Fruit fly (Drosophila melanogaster) whole organism, embryonic: ENCODE data around the gene CG31897.
A peak's percentile ranks its signal among the peaks of the same experiment; 100 is the strongest.

Experiments
- ATbp ChIP-seq: fragments of 200-800 bp; sonication (Bioruptor generic); optimal IDR thresholded peaks from 2 replicates; lab custom pipeline; 2017; ENCODE audit warnings: missing biosample characterization, mild to moderate bottlenecking, missing genetic modification characterization, missing genetic modification reagents
- Asciz ChIP-seq: fragments of 200-800 bp; sonication (Bioruptor generic); optimal IDR thresholded peaks from 2 replicates; lab custom pipeline; 2017; ENCODE audit warnings: missing biosample characterization, mild to moderate bottlenecking, missing genetic modification characterization, missing genetic modification reagents
- B-H2 ChIP-seq: fragments of 200-800 bp; sonication (Bioruptor generic); optimal IDR thresholded peaks from 2 replicates; lab custom pipeline; 2018; ENCODE audit warnings: missing biosample characterization, mild to moderate bottlenecking, missing genetic modification characterization
- CG10431 ChIP-seq: fragments of 200-800 bp; sonication (Bioruptor generic); optimal IDR thresholded peaks from 3 replicates; lab custom pipeline; 2018; ENCODE audit warnings: missing biosample characterization, mild to moderate bottlenecking, missing genetic modification characterization
- CG10654 ChIP-seq: fragments of 200-800 bp; sonication (Bioruptor generic); optimal IDR thresholded peaks from 2 replicates; lab custom pipeline; 2016; ENCODE audit warnings: missing biosample characterization, missing genetic modification characterization
- CG12155 ChIP-seq: fragments of 200-800 bp; sonication (Bioruptor generic); optimal IDR thresholded peaks from 3 replicates; lab custom pipeline; 2016; ENCODE audit warnings: missing biosample characterization, missing genetic modification characterization
- CG13287 ChIP-seq: fragments of 200-800 bp; sonication (Bioruptor generic); IDR thresholded peaks from 2 replicates; pipeline ENCODE4 v1.3.6; 2022; ENCODE audit warnings: missing biosample characterization, missing genetic modification characterization; ENCODE audit not compliant: partially characterized antibody
- CG13296 ChIP-seq: fragments of 200-800 bp; sonication (Bioruptor generic); optimal IDR thresholded peaks from 3 replicates; lab custom pipeline; 2018; ENCODE audit warnings: missing biosample characterization, mild to moderate bottlenecking, missing genetic modification characterization
- CG13424 ChIP-seq: fragments of 200-800 bp; sonication (Bioruptor generic); optimal IDR thresholded peaks from 2 replicates; lab custom pipeline; 2019; ENCODE audit warnings: missing biosample characterization, mild to moderate bottlenecking, missing genetic modification characterization, moderate library complexity
- CG1529 ChIP-seq: fragments of 200-800 bp; sonication (Bioruptor generic); optimal IDR thresholded peaks from 3 replicates; lab custom pipeline; 2018; ENCODE audit warnings: missing biosample characterization, missing genetic modification characterization
- CG1602 ChIP-seq: fragments of 200-800 bp; sonication (Bioruptor generic); optimal IDR thresholded peaks from 3 replicates; lab custom pipeline; 2016; ENCODE audit warnings: missing biosample characterization, missing genetic modification characterization
- CG17385 ChIP-seq: fragments of 200-800 bp; sonication (Bioruptor generic); optimal IDR thresholded peaks from 3 replicates; lab custom pipeline; 2018; ENCODE audit warnings: missing biosample characterization, mild to moderate bottlenecking, missing genetic modification characterization
- CG18619 ChIP-seq: fragments of 200-800 bp; sonication (Bioruptor generic); optimal IDR thresholded peaks from 3 replicates; lab custom pipeline; 2017; ENCODE audit warnings: missing biosample characterization, mild to moderate bottlenecking, missing genetic modification characterization
- CG18764 ChIP-seq: fragments of 200-800 bp; sonication (Bioruptor generic); optimal IDR thresholded peaks from 3 replicates; lab custom pipeline; 2016; ENCODE audit warnings: missing biosample characterization, missing genetic modification characterization
- CG2129 ChIP-seq: fragments of 200-800 bp; sonication (Bioruptor generic); IDR thresholded peaks from 2 replicates; pipeline ENCODE4 v1.3.6; 2022; ENCODE audit warnings: missing biosample characterization, missing genetic modification characterization; ENCODE audit not compliant: partially characterized antibody
- CG2875 ChIP-seq: fragments of 200-800 bp; sonication (Bioruptor generic); optimal IDR thresholded peaks from 2 replicates; lab custom pipeline; 2017; ENCODE audit warnings: missing biosample characterization, mild to moderate bottlenecking, missing genetic modification characterization, missing genetic modification reagents
- CG30403 ChIP-seq: fragments of 200-800 bp; sonication (Bioruptor generic); optimal IDR thresholded peaks from 3 replicates; lab custom pipeline; 2016; ENCODE audit warnings: missing biosample characterization, missing genetic modification characterization
- CG3838 ChIP-seq: fragments of 200-800 bp; sonication (Bioruptor generic); optimal IDR thresholded peaks from 3 replicates; lab custom pipeline; 2016; ENCODE audit warnings: missing biosample characterization, missing genetic modification characterization
- CG3847 ChIP-seq: fragments of 200-800 bp; sonication (Bioruptor generic); IDR thresholded peaks from 2 replicates; pipeline ENCODE4 v1.3.6; 2022; ENCODE audit warnings: missing biosample characterization, missing genetic modification characterization
- CG3995 ChIP-seq: fragments of 200-800 bp; sonication (Bioruptor generic); optimal IDR thresholded peaks from 3 replicates; lab custom pipeline; 2016; ENCODE audit warnings: missing biosample characterization, missing genetic modification characterization
- CG4404 ChIP-seq: fragments of 200-800 bp; sonication (Bioruptor generic); IDR thresholded peaks from 2 replicates; pipeline ENCODE4 v1.3.6; 2022; ENCODE audit warnings: missing biosample characterization, missing genetic modification characterization
- CG6813 ChIP-seq: fragments of 200-800 bp; sonication (Bioruptor generic); optimal IDR thresholded peaks from 2 replicates; lab custom pipeline; 2017; ENCODE audit warnings: missing biosample characterization, missing genetic modification characterization, mild to moderate bottlenecking, moderate library complexity, missing genetic modification reagents
- CG6854 ChIP-seq: fragments of 200-800 bp; sonication (Bioruptor generic); optimal IDR thresholded peaks from 3 replicates; lab custom pipeline; 2017; ENCODE audit warnings: missing biosample characterization, mild to moderate bottlenecking, missing genetic modification characterization
- CG7556 ChIP-seq: fragments of 200-800 bp; sonication (Bioruptor generic); optimal IDR thresholded peaks from 2 replicates; lab custom pipeline; 2017; ENCODE audit warnings: missing biosample characterization, mild to moderate bottlenecking, missing genetic modification characterization
- CG8089 ChIP-seq: fragments of 200-800 bp; sonication (Bioruptor generic); optimal IDR thresholded peaks from 3 replicates; lab custom pipeline; 2016; ENCODE audit warnings: missing biosample characterization, missing genetic modification characterization
- CG8359 ChIP-seq: fragments of 200-800 bp; sonication (Bioruptor generic); optimal IDR thresholded peaks from 2 replicates; lab custom pipeline; 2017; ENCODE audit warnings: missing biosample characterization, mild to moderate bottlenecking, missing genetic modification characterization, borderline replicate concordance
- Camta ChIP-seq: fragments of 200-800 bp; sonication (Bioruptor generic); optimal IDR thresholded peaks from 2 replicates; lab custom pipeline; 2016; ENCODE audit warnings: missing biosample characterization, missing genetic modification characterization
- Dbx ChIP-seq: fragments of 200-800 bp; sonication (Bioruptor generic); IDR thresholded peaks from 3 replicates; pipeline ENCODE4 v1.3.6; 2022; ENCODE audit warnings: missing biosample characterization, missing genetic modification characterization
- GATAe ChIP-seq: fragments of 200-800 bp; sonication (Bioruptor generic); conservative IDR thresholded peaks from 2 replicates; pipeline ENCODE4 v1.3.6; 2022; ENCODE audit warnings: missing biosample characterization, missing genetic modification characterization
- HLH4C ChIP-seq: fragments of 200-800 bp; sonication (Bioruptor generic); IDR thresholded peaks from 3 replicates; pipeline ENCODE4 v1.3.6; 2022; ENCODE audit warnings: missing biosample characterization, missing genetic modification characterization; ENCODE audit not compliant: partially characterized antibody
- Hmr ChIP-seq: fragments of 200-800 bp; sonication (Bioruptor generic); optimal IDR thresholded peaks from 3 replicates; lab custom pipeline; 2017; ENCODE audit warnings: mild to moderate bottlenecking, missing biosample characterization, missing genetic modification reagents, missing genetic modification characterization
- Hr78 ChIP-seq, 2 experiments: fragments of 200-800 bp in 1 of 2; fragments of >200 bp in 1 of 2; sonication (Bioruptor generic) in 1 of 2; optimal IDR thresholded peaks; 2 replicates each; lab custom pipeline; 2017 to 2019; ENCODE audit warnings: missing biosample characterization in 2 of 2, missing genetic modification characterization in 2 of 2, mild to moderate bottlenecking in 1 of 2, moderate library complexity in 1 of 2
- Opbp ChIP-seq: fragments of 200-800 bp; sonication (Bioruptor generic); IDR thresholded peaks from 3 replicates; pipeline ENCODE4 v1.3.6; 2022; ENCODE audit warnings: missing biosample characterization, missing genetic modification characterization; ENCODE audit not compliant: partially characterized antibody
- Pdp1 ChIP-seq, 2 experiments: fragments of 200-800 bp; sonication (Bioruptor generic); optimal IDR thresholded peaks; 3 replicates each; lab custom pipeline; 2016; ENCODE audit warnings: missing biosample characterization in 2 of 2, missing genetic modification characterization in 2 of 2, mild to moderate bottlenecking in 1 of 2, moderate library complexity in 1 of 2
- Scr ChIP-seq: fragments of 200-800 bp; sonication (Bioruptor generic); IDR thresholded peaks from 2 replicates; pipeline ENCODE4 v1.3.6; 2022; ENCODE audit warnings: missing biosample characterization, missing genetic modification characterization; ENCODE audit not compliant: partially characterized antibody
- cad ChIP-seq: fragments of >200 bp; optimal IDR thresholded peaks from 2 replicates; lab custom pipeline; 2017; ENCODE audit warnings: missing biosample characterization, missing genetic modification characterization
- chif ChIP-seq, 2 experiments: fragments of 200-800 bp; sonication (Bioruptor generic); optimal IDR thresholded peaks; 3 replicates each; lab custom pipeline; 2016; ENCODE audit warnings: missing biosample characterization in 2 of 2, missing genetic modification characterization in 2 of 2
- cwo ChIP-seq: fragments of 200-800 bp; sonication (Bioruptor generic); optimal IDR thresholded peaks from 3 replicates; lab custom pipeline; 2017; ENCODE audit warnings: missing biosample characterization, missing genetic modification characterization, mild to moderate bottlenecking, moderate library complexity, missing genetic modification reagents
- dysf ChIP-seq: fragments of 200-800 bp; sonication (Bioruptor generic); IDR thresholded peaks from 3 replicates; pipeline ENCODE4 v1.3.6; 2022; ENCODE audit warnings: missing biosample characterization, missing genetic modification characterization
- fd3F ChIP-seq: fragments of 200-800 bp; sonication (Bioruptor generic); optimal IDR thresholded peaks from 2 replicates; lab custom pipeline; 2018; ENCODE audit warnings: missing biosample characterization, mild to moderate bottlenecking, missing genetic modification characterization, moderate library complexity
- gcm ChIP-seq: fragments of 200-800 bp; sonication (Bioruptor generic); optimal IDR thresholded peaks from 2 replicates; lab custom pipeline; 2019; ENCODE audit warnings: missing biosample characterization, mild to moderate bottlenecking, missing genetic modification characterization, moderate library complexity
- gem ChIP-seq: fragments of 200-800 bp; sonication (Bioruptor generic); optimal IDR thresholded peaks from 2 replicates; lab custom pipeline; 2019; ENCODE audit warnings: missing biosample characterization, mild to moderate bottlenecking, missing genetic modification characterization, moderate library complexity
- gt ChIP-seq: fragments of 200-800 bp; sonication (Bioruptor generic); IDR thresholded peaks from 2 replicates; pipeline ENCODE4 v1.3.6; 2022; ENCODE audit warnings: missing biosample characterization, missing genetic modification characterization
- ind ChIP-seq: fragments of 200-800 bp; sonication (Bioruptor generic); optimal IDR thresholded peaks from 3 replicates; lab custom pipeline; 2016; ENCODE audit warnings: missing biosample characterization, missing genetic modification characterization
- kay ChIP-seq: fragments of 200-800 bp; sonication (Bioruptor generic); optimal IDR thresholded peaks from 2 replicates; lab custom pipeline; 2016; ENCODE audit warnings: missing biosample characterization, missing genetic modification characterization
- lilli ChIP-seq: fragments of 200-800 bp; sonication (Bioruptor generic); optimal IDR thresholded peaks from 3 replicates; lab custom pipeline; 2016; ENCODE audit warnings: missing biosample characterization, missing genetic modification characterization
- nerfin-2 ChIP-seq: fragments of 200-800 bp; sonication (Bioruptor generic); IDR thresholded peaks from 2 replicates; pipeline ENCODE4 v1.3.6; 2022; ENCODE audit warnings: missing biosample characterization, missing genetic modification characterization; ENCODE audit not compliant: partially characterized antibody
- stc ChIP-seq: fragments of 200-800 bp; sonication (Bioruptor generic); IDR thresholded peaks from 2 replicates; pipeline ENCODE4 v1.3.6; 2022; ENCODE audit warnings: missing biosample characterization, missing genetic modification characterization
- unpg ChIP-seq: fragments of 200-800 bp; sonication (Bioruptor generic); optimal IDR thresholded peaks from 3 replicates; lab custom pipeline; 2018; ENCODE audit warnings: missing biosample characterization, mild to moderate bottlenecking, missing genetic modification characterization, moderate library complexity
- usp ChIP-seq: fragments of >200 bp; optimal IDR thresholded peaks from 2 replicates; lab custom pipeline; 2017; ENCODE audit warnings: missing biosample characterization, missing genetic modification characterization

The CG31897 gene

DNA sequence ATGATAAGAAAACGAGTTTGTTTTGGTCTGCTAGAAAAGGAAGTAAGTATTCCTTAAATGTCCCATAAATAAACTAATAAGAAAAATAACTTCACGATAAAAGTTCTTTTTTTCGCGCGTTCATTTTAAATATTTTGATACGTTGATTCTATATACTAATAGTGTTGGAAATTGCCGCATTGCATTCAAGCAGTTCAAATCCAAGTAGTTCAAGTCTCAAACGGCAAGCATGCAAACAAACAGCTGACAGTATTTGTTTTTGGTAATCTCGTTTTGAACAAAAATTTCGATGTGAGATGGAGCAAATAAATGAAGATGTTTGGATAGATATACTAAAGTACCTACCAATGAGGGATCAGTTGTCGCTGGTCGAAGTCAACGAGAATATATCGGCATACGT lies 46.5 kb downstream of the CG31897 start, which contains the start of gene CG13088 (continued):
- TF ChIP-seq unpg, result no peak
- TF ChIP-seq cad (GFP tag; lab: Kevin White, UChicago), result no peak
- peak; percentile 28 for TF ChIP-seq fd3F (GFP tag; lab: Kevin White, UChicago)
- peak; percentile 55 for TF ChIP-seq B-H2 (GFP tag; lab: Kevin White, UChicago)
- no peak for TF ChIP-seq CG17385 (GFP tag; lab: Kevin White, UChicago)
- no peak for TF ChIP-seq ATbp (GFP tag; lab: Kevin White, UChicago)
- no peak for TF ChIP-seq CG18764 (GFP tag; lab: Kevin White, UChicago)
- peak in 1 of 2 experiments; percentile 34 for TF ChIP-seq Pdp1 (GFP tag; optimal IDR thresholded peaks at IDR 0.05; lab: Kevin White, UChicago)
- peak; percentile 16 for TF ChIP-seq CG2875 (GFP tag; lab: Kevin White, UChicago)
- TF ChIP-seq CG12155 (GFP tag; lab: Kevin White, UChicago), result peak; percentile 42
- no peak for TF ChIP-seq CG10431 (GFP tag; lab: Kevin White, UChicago)
- TF ChIP-seq CG7556, result no peak
- no peak for TF ChIP-seq cwo (GFP tag; lab: Kevin White, UChicago)
- no peak for TF ChIP-seq kay (GFP tag; lab: Kevin White, UChicago)
- TF ChIP-seq CG13424, result no peak
- TF ChIP-seq CG3838, result peak; percentile 29
- TF ChIP-seq stc (GFP tag; lab: Robert Waterston, UW), result no peak
- TF ChIP-seq Hmr (GFP tag; lab: Kevin White, UChicago), result peak; percentile 45
- peak; percentile 19 for TF ChIP-seq Camta
- TF ChIP-seq Scr (GFP tag; lab: Robert Waterston, UW), result no peak
- no peak for TF ChIP-seq usp (GFP tag; lab: Kevin White, UChicago)
- no peak for TF ChIP-seq Hr78 (GFP tag; optimal IDR thresholded peaks at IDR 0.05; lab: Kevin White, UChicago)
- TF ChIP-seq GATAe (GFP tag; lab: Robert Waterston, UW), result no peak
- no peak for TF ChIP-seq gt (GFP tag; lab: Robert Waterston, UW)
- TF ChIP-seq lilli (GFP tag; lab: Kevin White, UChicago), result peak; percentile 6
- peak; percentile 30 for TF ChIP-seq ind
- TF ChIP-seq CG30403 (GFP tag; lab: Kevin White, UChicago), result peak; percentile 29
- peak; percentile 41; the same call in 1 of the 2 replicates for TF ChIP-seq CG13287 (GFP tag; lab: Robert Waterston, UW)
- TF ChIP-seq CG1602 (GFP tag; lab: Kevin White, UChicago), result peak; percentile 6
- TF ChIP-seq dysf (GFP tag; lab: Robert Waterston, UW), result no peak
- TF ChIP-seq CG4404 (GFP tag; lab: Robert Waterston, UW), result no peak
- no peak for TF ChIP-seq nerfin-2 (GFP tag; lab: Robert Waterston, UW)
- peak; percentile 67 for TF ChIP-seq CG3847 (GFP tag; lab: Robert Waterston, UW)
- peak; percentile 4 for TF ChIP-seq CG18619 (GFP tag; lab: Kevin White, UChicago)
- TF ChIP-seq CG13296 (GFP tag; lab: Kevin White, UChicago), result no peak
- no peak for TF ChIP-seq gcm
- TF ChIP-seq CG8359, result no peak
- TF ChIP-seq gem (tag; lab: Kevin White, UChicago), result no peak
- peak; percentile 3 for TF ChIP-seq Asciz
- TF ChIP-seq CG8089, result no peak
- TF ChIP-seq CG2129 (GFP tag; lab: Robert Waterston, UW), result no peak
- no peak for TF ChIP-seq CG6854 (GFP tag; lab: Kevin White, UChicago)
- TF ChIP-seq CG1529 (GFP tag; lab: Kevin White, UChicago), result no peak
- TF ChIP-seq CG3995 (GFP tag; lab: Kevin White, UChicago), result peak; percentile 87
- 0 out of 3 replicates have a peak, but pooled peaks have one; percentile 21 for TF ChIP-seq Dbx (GFP tag; lab: Robert Waterston, UW)
- no peak for TF ChIP-seq HLH4C (GFP tag; lab: Robert Waterston, UW)
- TF ChIP-seq CG6813 (GFP tag; lab: Kevin White, UChicago), result no peak
- TF ChIP-seq Opbp, result peak; percentile 66; the same call in 2 of the 3 replicates
- peak; percentile 14 to 17 for TF ChIP-seq chif (GFP tag; optimal IDR thresholded peaks at IDR 0.05; lab: Kevin White, UChicago)
- TF ChIP-seq CG10654 (GFP tag; lab: Kevin White, UChicago), result peak; percentile 3
